Fruit fly (Drosophila melanogaster) whole organism, prepupa: ENCODE results near the gene CG32487.
A peak's percentile ranks its signal among the peaks of the same experiment; 100 is the strongest.

Experiments
- Blimp-1 ChIP-seq: fragments of 200-800 bp; sonication (Bioruptor generic); optimal IDR thresholded peaks from 3 replicates; lab custom pipeline; 2017; ENCODE audit warnings: missing biosample characterization, missing genetic modification characterization, mild to moderate bottlenecking, moderate library complexity, missing genetic modification reagents
- CG10631 ChIP-seq: fragments of 200-800 bp; sonication (Bioruptor generic); optimal IDR thresholded peaks from 2 replicates; lab custom pipeline; 2016; ENCODE audit warnings: missing biosample characterization, missing genetic modification characterization
- CG10669 ChIP-seq: fragments of 200-800 bp; sonication (Bioruptor generic); optimal IDR thresholded peaks from 3 replicates; lab custom pipeline; 2018; ENCODE audit warnings: missing biosample characterization, mild to moderate bottlenecking, missing genetic modification characterization, moderate library complexity
- CG11294 ChIP-seq: fragments of 200-800 bp; sonication (Bioruptor generic); IDR thresholded peaks from 2 replicates; pipeline ENCODE4 v1.3.6; 2022; ENCODE audit warnings: missing biosample characterization, missing genetic modification characterization
- CG11762 ChIP-seq: fragments of 200-800 bp; sonication (Bioruptor generic); optimal IDR thresholded peaks from 3 replicates; lab custom pipeline; 2016; ENCODE audit warnings: missing biosample characterization, missing genetic modification characterization; ENCODE audit not compliant: insufficient read depth
- CG11902 ChIP-seq: fragments of 200-800 bp; sonication (Bioruptor generic); optimal IDR thresholded peaks from 3 replicates; lab custom pipeline; 2016; ENCODE audit warnings: missing biosample characterization, missing genetic modification characterization
- CG15336 ChIP-seq: fragments of 200-800 bp; sonication (Bioruptor generic); IDR thresholded peaks from 2 replicates; pipeline ENCODE4 v1.3.6; 2022; ENCODE audit warnings: missing biosample characterization, missing genetic modification characterization
- CG3032 ChIP-seq: fragments of 200-800 bp; optimal IDR thresholded peaks from 2 replicates; lab custom pipeline; 2019; ENCODE audit warnings: missing biosample characterization, mild to moderate bottlenecking, missing genetic modification characterization, moderate library complexity
- CG31627 ChIP-seq: fragments of 200-800 bp; sonication (Bioruptor generic); optimal IDR thresholded peaks from 3 replicates; lab custom pipeline; 2016; ENCODE audit warnings: missing biosample characterization, missing genetic modification characterization
- CG34406 ChIP-seq: fragments of 200-800 bp; sonication (Bioruptor generic); optimal IDR thresholded peaks from 3 replicates; lab custom pipeline; 2016; ENCODE audit warnings: missing biosample characterization, missing genetic modification characterization
- CG3919 ChIP-seq: fragments of 200-800 bp; sonication (Bioruptor generic); optimal IDR thresholded peaks from 3 replicates; lab custom pipeline; 2016; ENCODE audit warnings: missing biosample characterization, missing genetic modification characterization
- CG4318 ChIP-seq: fragments of 200-800 bp; sonication (Bioruptor generic); optimal IDR thresholded peaks from 3 replicates; lab custom pipeline; 2017; ENCODE audit warnings: missing biosample characterization, mild to moderate bottlenecking, missing genetic modification characterization
- CG6163 ChIP-seq: fragments of 200-800 bp; sonication (Bioruptor generic); IDR thresholded peaks from 3 replicates; pipeline ENCODE4 v1.3.6; 2022; ENCODE audit warnings: missing biosample characterization, missing genetic modification characterization
- CG6276 ChIP-seq: fragments of 200-800 bp; sonication (Bioruptor generic); optimal IDR thresholded peaks from 2 replicates; lab custom pipeline; 2017; ENCODE audit warnings: missing biosample characterization, mild to moderate bottlenecking, missing genetic modification characterization
- CG6792 ChIP-seq: fragments of 200-800 bp; sonication (Bioruptor generic); optimal IDR thresholded peaks from 3 replicates; lab custom pipeline; 2016; ENCODE audit warnings: missing biosample characterization, missing genetic modification characterization
- CG6808 ChIP-seq: fragments of 200-800 bp; sonication (Bioruptor generic); optimal IDR thresholded peaks from 3 replicates; lab custom pipeline; 2017; ENCODE audit warnings: missing biosample characterization, missing genetic modification characterization, mild to moderate bottlenecking, moderate library complexity, missing genetic modification reagents
- CG6854 ChIP-seq: fragments of 200-800 bp; sonication (Bioruptor generic); optimal IDR thresholded peaks from 2 replicates; lab custom pipeline; 2017; ENCODE audit warnings: missing biosample characterization, mild to moderate bottlenecking, missing genetic modification characterization
- CG7368 ChIP-seq: fragments of 200-800 bp; sonication (Bioruptor generic); optimal IDR thresholded peaks from 3 replicates; lab custom pipeline; 2016; ENCODE audit warnings: missing biosample characterization, missing genetic modification characterization
- CG8119 ChIP-seq: fragments of 200-800 bp; sonication (Bioruptor generic); IDR thresholded peaks from 3 replicates; pipeline ENCODE4 v1.3.6; 2022; ENCODE audit warnings: missing biosample characterization, missing genetic modification characterization
- CG8319 ChIP-seq: fragments of 200-800 bp; sonication (Bioruptor generic); optimal IDR thresholded peaks from 3 replicates; lab custom pipeline; 2016; ENCODE audit warnings: missing biosample characterization, missing genetic modification characterization
- CG8632 ChIP-seq: fragments of 200-800 bp; sonication (Bioruptor generic); optimal IDR thresholded peaks from 3 replicates; lab custom pipeline; 2016; ENCODE audit warnings: missing biosample characterization, missing genetic modification characterization
- CG9139 ChIP-seq: fragments of 200-800 bp; sonication (Bioruptor generic); optimal IDR thresholded peaks from 3 replicates; lab custom pipeline; 2017; ENCODE audit warnings: missing biosample characterization, mild to moderate bottlenecking, missing genetic modification characterization
- Eip75B ChIP-seq: fragments of 200-800 bp; sonication (Bioruptor generic); optimal IDR thresholded peaks from 3 replicates; lab custom pipeline; 2016; ENCODE audit warnings: missing biosample characterization, missing genetic modification characterization
- Eip78C ChIP-seq: fragments of 200-800 bp; sonication (Bioruptor generic); peaks from one replicate; lab custom pipeline; 2016; ENCODE audit warnings: missing biosample characterization, missing genetic modification characterization
- Eip93F ChIP-seq: fragments of 200-800 bp; sonication (Bioruptor generic); optimal IDR thresholded peaks from 2 replicates; lab custom pipeline; 2016; ENCODE audit warnings: missing biosample characterization, mild to moderate bottlenecking, missing genetic modification characterization
- Ets21C ChIP-seq: fragments of 200-800 bp; sonication (Bioruptor generic); optimal IDR thresholded peaks from 3 replicates; lab custom pipeline; 2016; ENCODE audit warnings: missing biosample characterization, missing genetic modification characterization
- Gug ChIP-seq: fragments of 200-800 bp; sonication (Bioruptor generic); IDR thresholded peaks from 2 replicates; pipeline ENCODE4 v1.3.6; 2022; ENCODE audit warnings: missing biosample characterization, missing genetic modification characterization
- Hr38 ChIP-seq: sonication (Bioruptor generic); optimal IDR thresholded peaks from 2 replicates; lab custom pipeline; 2016; ENCODE audit warnings: missing biosample characterization, missing genetic modification characterization
- Hr39 ChIP-seq: fragments of 200-800 bp; sonication (Bioruptor generic); optimal IDR thresholded peaks from 2 replicates; lab custom pipeline; 2016; ENCODE audit warnings: missing biosample characterization, missing genetic modification characterization
- Hr4 ChIP-seq: fragments of 200-800 bp; sonication (Bioruptor generic); optimal IDR thresholded peaks from 3 replicates; lab custom pipeline; 2016; ENCODE audit warnings: missing biosample characterization, missing genetic modification characterization
- Lpt ChIP-seq: fragments of 200-800 bp; sonication (Bioruptor generic); optimal IDR thresholded peaks from 3 replicates; lab custom pipeline; 2016; ENCODE audit warnings: missing biosample characterization, missing genetic modification characterization
- Met ChIP-seq: fragments of 200-800 bp; sonication (Bioruptor generic); optimal IDR thresholded peaks from 3 replicates; lab custom pipeline; 2016; ENCODE audit warnings: missing biosample characterization, missing genetic modification characterization
- OdsH ChIP-seq: fragments of 200-800 bp; sonication (Bioruptor generic); optimal IDR thresholded peaks from 3 replicates; lab custom pipeline; 2016; ENCODE audit warnings: missing biosample characterization, missing genetic modification characterization
- Smox ChIP-seq: fragments of 200-800 bp; sonication (Bioruptor generic); optimal IDR thresholded peaks from 3 replicates; lab custom pipeline; 2016; ENCODE audit warnings: missing biosample characterization, missing genetic modification characterization
- Sox102F ChIP-seq: fragments of 200-800 bp; sonication (Bioruptor generic); optimal IDR thresholded peaks from 2 replicates; lab custom pipeline; 2016; ENCODE audit warnings: missing biosample characterization, mild to moderate bottlenecking, missing genetic modification characterization
- Sox14 ChIP-seq: fragments of 200-800 bp; sonication (Bioruptor generic); optimal IDR thresholded peaks from 3 replicates; lab custom pipeline; 2016; ENCODE audit warnings: missing biosample characterization, missing genetic modification characterization
- acj6 ChIP-seq: fragments of 200-800 bp; sonication (Bioruptor generic); optimal IDR thresholded peaks from 3 replicates; lab custom pipeline; 2016; ENCODE audit warnings: missing biosample characterization, missing genetic modification characterization
- cyc ChIP-seq: fragments of 200-800 bp; sonication (Bioruptor generic); optimal IDR thresholded peaks from 3 replicates; lab custom pipeline; 2016; ENCODE audit warnings: missing biosample characterization, missing genetic modification characterization
- dac ChIP-seq: fragments of 200-800 bp; sonication (Bioruptor generic); optimal IDR thresholded peaks from 2 replicates; lab custom pipeline; 2017; ENCODE audit warnings: missing biosample characterization, mild to moderate bottlenecking, missing genetic modification characterization
- fd59A ChIP-seq: fragments of 200-800 bp; sonication (Bioruptor generic); optimal IDR thresholded peaks from 2 replicates; lab custom pipeline; 2017; ENCODE audit warnings: missing biosample characterization, mild to moderate bottlenecking, missing genetic modification characterization, missing genetic modification reagents
- fd85E ChIP-seq: fragments of 200-800 bp; sonication (Bioruptor generic); optimal IDR thresholded peaks from 3 replicates; lab custom pipeline; 2016; ENCODE audit warnings: missing biosample characterization, missing genetic modification characterization
- net ChIP-seq: fragments of 200-800 bp; sonication (Bioruptor generic); optimal IDR thresholded peaks from 3 replicates; lab custom pipeline; 2016; ENCODE audit warnings: missing biosample characterization, missing genetic modification characterization
- salr ChIP-seq, 2 experiments: fragments of 200-800 bp; sonication (Bioruptor generic); optimal IDR thresholded peaks; 3 replicates each; lab custom pipeline; 2016 to 2018; ENCODE audit warnings: missing biosample characterization in 2 of 2, missing genetic modification characterization in 2 of 2, mild to moderate bottlenecking in 1 of 2
- ss ChIP-seq, 2 experiments: fragments of 200-800 bp; sonication (Bioruptor generic); optimal IDR thresholded peaks; 2 replicates in 1 of 2; 3 replicates in 1 of 2; lab custom pipeline; 2017 to 2018; ENCODE audit warnings: mild to moderate bottlenecking in 2 of 2, missing biosample characterization in 2 of 2, missing genetic modification characterization in 2 of 2, moderate library complexity in 1 of 2
- svp ChIP-seq: fragments of 200-800 bp; sonication (Bioruptor generic); peaks from one replicate; lab custom pipeline; 2016; ENCODE audit warnings: missing biosample characterization, missing genetic modification characterization
- topi ChIP-seq: fragments of 200-800 bp; sonication (Bioruptor generic); optimal IDR thresholded peaks from 3 replicates; lab custom pipeline; 2016; ENCODE audit warnings: missing biosample characterization, missing genetic modification characterization
- vri ChIP-seq: fragments of 200-800 bp; sonication (Bioruptor generic); optimal IDR thresholded peaks from 3 replicates; lab custom pipeline; 2016; ENCODE audit warnings: missing biosample characterization, mild to moderate bottlenecking, missing genetic modification characterization

Gene CG32487

DNA sequence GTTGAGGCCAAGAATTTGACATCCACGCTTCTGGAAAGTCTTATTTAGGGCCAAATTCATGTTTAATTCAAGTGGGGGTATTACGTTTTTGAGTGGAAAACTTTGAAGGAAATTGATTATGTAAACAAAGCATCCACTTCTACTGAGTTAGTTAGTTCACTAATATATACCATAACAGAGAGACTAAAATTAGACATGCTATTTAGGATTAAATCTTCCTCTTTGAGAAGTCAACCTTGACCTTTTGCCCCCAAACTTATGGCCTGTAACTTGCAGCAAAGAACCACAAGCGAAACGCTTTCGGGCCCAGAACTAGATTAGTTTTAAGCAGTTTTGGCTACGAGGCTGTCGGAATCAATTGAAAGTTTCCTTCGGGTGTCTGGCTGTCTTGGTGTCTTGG lies at the start of gene CG32487:
Gene CG32487 (minus strand): TSS at position 101 of the 400 bp plus-strand sequence.
- TF ChIP-seq Hr38 (GFP tag; lab: Kevin White, UChicago) (no peak), CG6808 (GFP tag; lab: Kevin White, UChicago) (no peak)

DNA sequence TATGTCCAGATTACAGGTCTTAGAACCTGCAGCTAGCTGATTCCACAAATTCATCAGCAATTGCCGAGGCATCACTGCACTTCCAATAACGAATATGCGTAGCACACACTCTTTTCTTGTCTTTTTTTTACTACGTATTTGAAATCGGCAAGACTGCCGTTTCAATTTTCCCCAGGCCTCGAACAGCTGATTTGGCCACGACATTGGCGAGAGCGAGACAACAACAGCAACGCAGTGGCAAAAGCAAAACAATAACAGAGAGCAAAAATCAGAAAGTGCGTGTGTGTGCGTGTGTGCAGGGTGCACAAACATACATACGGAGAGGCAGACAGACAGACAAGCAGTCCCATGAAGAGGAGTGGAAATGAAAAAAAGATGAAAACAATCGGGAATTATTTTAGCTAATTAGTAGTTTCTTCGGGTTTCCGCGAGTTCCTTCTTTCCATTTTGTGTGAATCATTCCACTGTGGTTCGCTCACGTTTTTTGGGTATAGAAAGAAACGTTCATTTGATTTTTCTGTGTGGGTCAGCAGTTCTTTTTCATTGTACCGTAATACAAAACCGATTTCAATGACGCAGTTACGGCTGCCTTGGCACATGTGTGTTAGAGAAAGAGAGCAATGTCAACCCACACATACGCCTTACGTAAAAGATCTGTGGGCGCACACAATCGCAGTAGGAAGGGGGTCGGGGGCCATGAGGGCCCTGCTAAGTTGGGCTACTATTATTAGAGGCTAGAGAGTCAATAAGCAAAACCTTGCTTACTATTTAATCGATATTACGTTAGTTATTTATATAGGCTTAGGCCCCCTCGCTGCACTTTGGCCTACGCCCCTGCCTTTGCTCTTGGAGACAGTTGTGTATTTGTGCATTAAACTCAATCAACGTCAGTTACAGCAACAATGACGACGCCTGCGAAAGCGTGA lies 43.3 kb upstream of the CG32487 start:
- TF ChIP-seq Sox102F = peak; percentile 100
- peak; percentile 100 for TF ChIP-seq svp (GFP tag; lab: Kevin White, UChicago)
- TF ChIP-seq CG11762 (GFP tag; lab: Kevin White, UChicago) = peak; percentile 99
- TF ChIP-seq cyc (GFP tag; lab: Kevin White, UChicago) = peak; percentile 100
- TF ChIP-seq dac (GFP tag; lab: Kevin White, UChicago) = peak; percentile 99
- peak; percentile 100 for TF ChIP-seq CG3919
- TF ChIP-seq CG4318 (GFP tag; lab: Kevin White, UChicago) = peak; percentile 100
- TF ChIP-seq CG6276 (GFP tag; lab: Kevin White, UChicago) = peak; percentile 99
- TF ChIP-seq CG31627 = peak; percentile 100
- TF ChIP-seq CG6792 = peak; percentile 100
- TF ChIP-seq CG11902 (GFP tag; lab: Kevin White, UChicago) = peak; percentile 100
- TF ChIP-seq Eip78C (GFP tag; lab: Kevin White, UChicago) = peak; percentile 100
- peak; percentile 99 for TF ChIP-seq Hr38 (GFP tag; lab: Kevin White, UChicago)
- peak; percentile 99 for TF ChIP-seq CG10669 (GFP tag; lab: Kevin White, UChicago)
- TF ChIP-seq topi (GFP tag; lab: Kevin White, UChicago) = peak; percentile 100
- peak; percentile 100 for TF ChIP-seq CG8119 (GFP tag; lab: Robert Waterston, UW)
- TF ChIP-seq Hr39 = peak; percentile 100
- TF ChIP-seq CG6854 (GFP tag; lab: Kevin White, UChicago) = peak; percentile 98
- TF ChIP-seq CG10631 (GFP tag; lab: Kevin White, UChicago) = peak; percentile 100
- TF ChIP-seq CG34406 (GFP tag; lab: Kevin White, UChicago) = peak; percentile 100
- peak; percentile 100 for TF ChIP-seq CG8632
- TF ChIP-seq acj6 (GFP tag; lab: Kevin White, UChicago) = peak; percentile 100
- peak; percentile 99 for TF ChIP-seq fd59A (GFP tag; lab: Kevin White, UChicago)
- peak; percentile 95 for TF ChIP-seq CG9139 (GFP tag; lab: Kevin White, UChicago)
- TF ChIP-seq CG3032 (tag; lab: Kevin White, UChicago) = peak; percentile 99
- peak; percentile 100 for TF ChIP-seq Eip75B (GFP tag; lab: Kevin White, UChicago)
- TF ChIP-seq salr (GFP tag; optimal IDR thresholded peaks at IDR 0.05; lab: Kevin White, UChicago) = peak; percentile 99
- peak; percentile 100 for TF ChIP-seq CG11294 (GFP tag; lab: Robert Waterston, UW)
- TF ChIP-seq Lpt (GFP tag; lab: Kevin White, UChicago) = peak; percentile 99
- TF ChIP-seq CG7368 (GFP tag; lab: Kevin White, UChicago) = peak; percentile 100
- peak; percentile 97 for TF ChIP-seq Blimp-1
- peak; percentile 100 for TF ChIP-seq Met (GFP tag; lab: Kevin White, UChicago)
- peak; percentile 100 for TF ChIP-seq Gug (GFP tag; lab: Robert Waterston, UW)
- TF ChIP-seq CG6163 (GFP tag; lab: Robert Waterston, UW) = peak; percentile 100
- peak; percentile 94 to 97 for TF ChIP-seq ss (GFP tag; optimal IDR thresholded peaks at IDR 0.05; lab: Kevin White, UChicago)
- peak; percentile 100 for TF ChIP-seq Ets21C (GFP tag; lab: Kevin White, UChicago)
- TF ChIP-seq vri (GFP tag; lab: Kevin White, UChicago) = peak; percentile 100
- peak; percentile 100 for TF ChIP-seq CG8319 (GFP tag; lab: Kevin White, UChicago)
- TF ChIP-seq OdsH = peak; percentile 100
- TF ChIP-seq CG15336 (GFP tag; lab: Robert Waterston, UW) = peak; percentile 100
- peak; percentile 100 for TF ChIP-seq Hr4 (GFP tag; lab: Kevin White, UChicago)
- peak; percentile 100 for TF ChIP-seq Smox (GFP tag; lab: Kevin White, UChicago)
- TF ChIP-seq fd85E (GFP tag; lab: Kevin White, UChicago) = peak; percentile 98
- TF ChIP-seq Eip93F (GFP tag; lab: Kevin White, UChicago) = peak; percentile 99
- peak; percentile 100 for TF ChIP-seq Sox14 (GFP tag; lab: Kevin White, UChicago)
- TF ChIP-seq net (GFP tag; lab: Kevin White, UChicago) = peak; percentile 100
